Fruit fly (Drosophila melanogaster) whole organism, embryonic: ENCODE results near the gene stck.

ENCODE experiments used
- Antp ChIP-seq: fragments of 200-800 bp; sonication (Bioruptor generic); optimal IDR thresholded peaks from 3 replicates; lab custom pipeline; 2016; ENCODE audit warnings: missing biosample characterization, missing genetic modification characterization
- Asciz ChIP-seq: fragments of 200-800 bp; sonication (Bioruptor generic); optimal IDR thresholded peaks from 2 replicates; lab custom pipeline; 2017; ENCODE audit warnings: missing biosample characterization, mild to moderate bottlenecking, missing genetic modification characterization, missing genetic modification reagents
- Bgb ChIP-seq: fragments of 200-800 bp; sonication (Bioruptor generic); IDR thresholded peaks from 2 replicates; pipeline ENCODE4 v1.3.6; 2022; ENCODE audit warnings: missing biosample characterization, missing genetic modification characterization; ENCODE audit not compliant: partially characterized antibody
- CG10147 ChIP-seq: fragments of 200-800 bp; sonication (Bioruptor generic); optimal IDR thresholded peaks from 2 replicates; lab custom pipeline; 2019; ENCODE audit warnings: missing biosample characterization, mild to moderate bottlenecking, missing genetic modification characterization, moderate library complexity
- CG10267 ChIP-seq: fragments of 200-800 bp; sonication (Bioruptor generic); optimal IDR thresholded peaks from 2 replicates; lab custom pipeline; 2018; ENCODE audit warnings: missing biosample characterization, mild to moderate bottlenecking, missing genetic modification characterization, moderate library complexity
- CG10565 ChIP-seq: fragments of 200-800 bp; sonication (Bioruptor generic); optimal IDR thresholded peaks from 3 replicates; lab custom pipeline; 2016; ENCODE audit warnings: missing biosample characterization, mild to moderate bottlenecking, missing genetic modification characterization
- CG10654 ChIP-seq: fragments of 200-800 bp; sonication (Bioruptor generic); optimal IDR thresholded peaks from 2 replicates; lab custom pipeline; 2016; ENCODE audit warnings: missing biosample characterization, missing genetic modification characterization
- CG11093 ChIP-seq: fragments of 200-800 bp; sonication (Bioruptor generic); IDR thresholded peaks from 3 replicates; pipeline ENCODE4 v1.3.6; 2022; ENCODE audit warnings: missing biosample characterization, missing genetic modification characterization
- CG11247 ChIP-seq: fragments of 200-800 bp; sonication (Bioruptor generic); IDR thresholded peaks from 2 replicates; pipeline ENCODE4 v1.3.6; 2022; ENCODE audit warnings: missing biosample characterization, missing genetic modification characterization
- CG11560 ChIP-seq: fragments of 200-800 bp; sonication (Bioruptor generic); IDR thresholded peaks from 3 replicates; pipeline ENCODE4 v1.3.6; 2022; ENCODE audit warnings: missing biosample characterization, missing genetic modification characterization
- CG12659 ChIP-seq: fragments of 200-800 bp; sonication (Bioruptor generic); optimal IDR thresholded peaks from 3 replicates; lab custom pipeline; 2017; ENCODE audit warnings: mild to moderate bottlenecking, missing biosample characterization, missing genetic modification reagents, missing genetic modification characterization
- CG15011 ChIP-seq: fragments of 200-800 bp; sonication (Bioruptor generic); optimal IDR thresholded peaks from 3 replicates; lab custom pipeline; 2018; ENCODE audit warnings: missing biosample characterization, mild to moderate bottlenecking, missing genetic modification characterization
- CG15601 ChIP-seq: fragments of 200-800 bp; sonication (Bioruptor generic); optimal IDR thresholded peaks from 3 replicates; lab custom pipeline; 2019; ENCODE audit warnings: missing biosample characterization, mild to moderate bottlenecking, missing genetic modification characterization, moderate library complexity
- CG17359 ChIP-seq: fragments of 200-800 bp; sonication (Bioruptor generic); optimal IDR thresholded peaks from 3 replicates; lab custom pipeline; 2018; ENCODE audit warnings: missing biosample characterization, mild to moderate bottlenecking, missing genetic modification characterization, moderate library complexity
- CG17829 ChIP-seq: fragments of 200-800 bp; optimal IDR thresholded peaks from 2 replicates; lab custom pipeline; 2019; ENCODE audit warnings: missing biosample characterization, mild to moderate bottlenecking, missing genetic modification characterization, moderate library complexity
- CG1792 ChIP-seq: fragments of 200-800 bp; sonication (Bioruptor generic); optimal IDR thresholded peaks from 2 replicates; lab custom pipeline; 2016; ENCODE audit warnings: missing biosample characterization, missing genetic modification characterization
- CG30431 ChIP-seq: fragments of 200-800 bp; sonication (Bioruptor generic); optimal IDR thresholded peaks from 2 replicates; lab custom pipeline; 2017; ENCODE audit warnings: missing biosample characterization, missing genetic modification characterization
- CG32532 ChIP-seq: fragments of 200-800 bp; sonication (Bioruptor generic); IDR thresholded peaks from 2 replicates; pipeline ENCODE4 v1.3.6; 2022; ENCODE audit warnings: missing biosample characterization, missing genetic modification characterization
- CG43689 ChIP-seq: fragments of 200-800 bp; sonication (Bioruptor generic); IDR thresholded peaks from 2 replicates; pipeline ENCODE4 v1.3.6; 2022; ENCODE audit warnings: missing biosample characterization, missing genetic modification characterization
- CG6175 ChIP-seq: fragments of 200-800 bp; sonication (Bioruptor generic); IDR thresholded peaks from 3 replicates; pipeline ENCODE4 v1.3.6; 2022; ENCODE audit warnings: missing biosample characterization, missing genetic modification characterization
- CG6683 ChIP-seq: fragments of 200-800 bp; sonication (Bioruptor generic); optimal IDR thresholded peaks from 2 replicates; lab custom pipeline; 2017; ENCODE audit warnings: missing biosample characterization, mild to moderate bottlenecking, missing genetic modification characterization, missing genetic modification reagents
- CG7271 ChIP-seq: fragments of 200-800 bp; sonication (Bioruptor generic); optimal IDR thresholded peaks from 2 replicates; lab custom pipeline; 2018; ENCODE audit warnings: missing biosample characterization, mild to moderate bottlenecking, missing genetic modification characterization, moderate library complexity
- CG9609 ChIP-seq: fragments of 200-800 bp; sonication (Bioruptor generic); optimal IDR thresholded peaks from 3 replicates; lab custom pipeline; 2016; ENCODE audit warnings: missing biosample characterization, missing genetic modification characterization
- CG9876 ChIP-seq: fragments of 200-800 bp; sonication (Bioruptor generic); optimal IDR thresholded peaks from 2 replicates; lab custom pipeline; 2016; ENCODE audit warnings: missing biosample characterization, missing genetic modification characterization
- CTCF ChIP-seq: fragments of 200-800 bp; sonication (Bioruptor generic); optimal IDR thresholded peaks from 2 replicates; lab custom pipeline; 2017; ENCODE audit warnings: missing biosample characterization, mild to moderate bottlenecking, missing genetic modification characterization, moderate library complexity
- Dfd ChIP-seq, 2 experiments: fragments of >200 bp; optimal IDR thresholded peaks; 2 replicates each; lab custom pipeline; 2017; ENCODE audit warnings: missing biosample characterization in 2 of 2, missing genetic modification characterization in 2 of 2
- Drgx ChIP-seq: fragments of 200-800 bp; sonication (Bioruptor generic); IDR thresholded peaks from 2 replicates; pipeline ENCODE4 v1.3.6; 2022; ENCODE audit warnings: missing biosample characterization, missing genetic modification characterization
- Eip74EF ChIP-seq, 2 experiments: fragments of 200-800 bp in 1 of 2; fragments of >200 bp in 1 of 2; sonication (Bioruptor generic) in 1 of 2; optimal IDR thresholded peaks; 2 replicates each; lab custom pipeline; 2017 to 2019; ENCODE audit warnings: missing biosample characterization in 2 of 2, missing genetic modification characterization in 2 of 2, mild to moderate bottlenecking in 1 of 2, moderate library complexity in 1 of 2
- NK7.1 ChIP-seq: fragments of 200-800 bp; sonication (Bioruptor generic); optimal IDR thresholded peaks from 3 replicates; lab custom pipeline; 2016; ENCODE audit warnings: missing biosample characterization, missing genetic modification characterization
- Pdp1 ChIP-seq, 2 experiments: fragments of 200-800 bp; sonication (Bioruptor generic); optimal IDR thresholded peaks; 3 replicates each; lab custom pipeline; 2016; ENCODE audit warnings: missing biosample characterization in 2 of 2, missing genetic modification characterization in 2 of 2, mild to moderate bottlenecking in 1 of 2, moderate library complexity in 1 of 2
- Rx ChIP-seq: fragments of 200-800 bp; sonication (Bioruptor generic); IDR thresholded peaks from 2 replicates; pipeline ENCODE4 v1.3.6; 2022; ENCODE audit warnings: missing biosample characterization, missing genetic modification characterization
- ci ChIP-seq: fragments of 200-800 bp; sonication (Bioruptor generic); IDR thresholded peaks from 3 replicates; pipeline ENCODE4 v1.3.6; 2022; ENCODE audit warnings: missing biosample characterization, missing genetic modification characterization
- crol ChIP-seq: fragments of 200-800 bp; sonication (Bioruptor generic); IDR thresholded peaks from 2 replicates; pipeline ENCODE4 v1.3.6; 2022; ENCODE audit warnings: missing biosample characterization, missing genetic modification characterization
- dan ChIP-seq: fragments of 200-800 bp; sonication (Bioruptor generic); IDR thresholded peaks from 2 replicates; pipeline ENCODE4 v1.3.6; 2022; ENCODE audit warnings: missing biosample characterization, missing genetic modification characterization
- dpn ChIP-seq, 2 experiments: fragments of 200-800 bp; sonication (Bioruptor generic); optimal IDR thresholded peaks; 3 replicates each; lab custom pipeline; 2016; ENCODE audit warnings: missing biosample characterization in 2 of 2, missing genetic modification characterization in 2 of 2
- fd3F ChIP-seq: fragments of 200-800 bp; sonication (Bioruptor generic); optimal IDR thresholded peaks from 2 replicates; lab custom pipeline; 2018; ENCODE audit warnings: missing biosample characterization, mild to moderate bottlenecking, missing genetic modification characterization, moderate library complexity
- fd64A ChIP-seq: fragments of 200-800 bp; sonication (Bioruptor generic); optimal IDR thresholded peaks from 3 replicates; lab custom pipeline; 2018; ENCODE audit warnings: missing biosample characterization, mild to moderate bottlenecking, missing genetic modification characterization
- gcm ChIP-seq: fragments of 200-800 bp; sonication (Bioruptor generic); optimal IDR thresholded peaks from 2 replicates; lab custom pipeline; 2019; ENCODE audit warnings: missing biosample characterization, mild to moderate bottlenecking, missing genetic modification characterization, moderate library complexity
- grn ChIP-seq: fragments of 200-800 bp; sonication (Bioruptor generic); optimal IDR thresholded peaks from 3 replicates; lab custom pipeline; 2017; ENCODE audit warnings: missing biosample characterization, missing genetic modification characterization
- hkb ChIP-seq, 2 experiments: fragments of 200-800 bp in 1 of 2; fragments of >200 bp in 1 of 2; sonication (Bioruptor generic) in 1 of 2; IDR thresholded peaks in 1 of 2; optimal IDR thresholded peaks in 1 of 2; 2 replicates each; pipeline versions ENCODE4 v1.3.6 to Lab custom; 2017 to 2022; ENCODE audit warnings: missing biosample characterization in 1 of 2, missing genetic modification characterization in 1 of 2
- ind ChIP-seq: fragments of 200-800 bp; sonication (Bioruptor generic); optimal IDR thresholded peaks from 3 replicates; lab custom pipeline; 2016; ENCODE audit warnings: missing biosample characterization, missing genetic modification characterization
- kah ChIP-seq: fragments of 200-800 bp; sonication (Bioruptor generic); optimal IDR thresholded peaks from 2 replicates; lab custom pipeline; 2018; ENCODE audit warnings: missing biosample characterization, mild to moderate bottlenecking, missing genetic modification characterization
- nerfin-2 ChIP-seq: fragments of 200-800 bp; sonication (Bioruptor generic); IDR thresholded peaks from 2 replicates; pipeline ENCODE4 v1.3.6; 2022; ENCODE audit warnings: missing biosample characterization, missing genetic modification characterization; ENCODE audit not compliant: partially characterized antibody
- scrt ChIP-seq: fragments of 200-800 bp; sonication (Bioruptor generic); optimal IDR thresholded peaks from 2 replicates; lab custom pipeline; 2018; ENCODE audit warnings: missing biosample characterization, mild to moderate bottlenecking, missing genetic modification characterization, moderate library complexity
- slp2 ChIP-seq: fragments of 200-800 bp; sonication (Bioruptor generic); optimal IDR thresholded peaks from 2 replicates; lab custom pipeline; 2016; ENCODE audit warnings: missing biosample characterization, missing genetic modification characterization
- sr ChIP-seq: fragments of 200-800 bp; sonication (Bioruptor generic); IDR thresholded peaks from 3 replicates; pipeline ENCODE4 v1.3.6; 2022; ENCODE audit warnings: missing biosample characterization, missing genetic modification characterization
- stc ChIP-seq: fragments of 200-800 bp; sonication (Bioruptor generic); IDR thresholded peaks from 2 replicates; pipeline ENCODE4 v1.3.6; 2022; ENCODE audit warnings: missing biosample characterization, missing genetic modification characterization
- tup ChIP-seq: fragments of 200-800 bp; sonication (Bioruptor generic); optimal IDR thresholded peaks from 2 replicates; lab custom pipeline; 2016; ENCODE audit warnings: missing biosample characterization, mild to moderate bottlenecking, missing genetic modification characterization, moderate library complexity
- zen ChIP-seq: fragments of 200-800 bp; sonication (Bioruptor generic); optimal IDR thresholded peaks from 3 replicates; lab custom pipeline; 2018; ENCODE audit warnings: missing biosample characterization, mild to moderate bottlenecking, missing genetic modification characterization, moderate library complexity

stck gene

dm6 chr3R:8333768-8334470 is 22.9 kb upstream of the stck start, which contains the start of gene Poxm (continued):
- TF ChIP-seq NK7.1 (GFP tag; lab: Kevin White, UChicago) (no peak), CG10654 (GFP tag; lab: Kevin White, UChicago) (peak; percentile 87), fd64A (no peak), CG11560 (peak; percentile 83), CG30431 (GFP tag; lab: Kevin White, UChicago) (peak; percentile 90), CG15011 (GFP tag; lab: Kevin White, UChicago) (peak; percentile 84), CG32532 (GFP tag; lab: Robert Waterston, UW) (peak; percentile 66), nerfin-2 (no peak), CG17829 (tag; lab: Kevin White, UChicago) (peak; percentile 96), Bgb (no peak), grn (no peak), dan (GFP tag; lab: Robert Waterston, UW) (peak; percentile 81), fd3F (GFP tag; lab: Kevin White, UChicago) (peak; percentile 75), CG17359 (tag; lab: Kevin White, UChicago) (peak; percentile 88), stc (GFP tag; lab: Robert Waterston, UW) (peak; percentile 81), Rx (GFP tag; lab: Robert Waterston, UW) (peak; percentile 71), dpn (GFP tag; optimal IDR thresholded peaks at IDR 0.05; lab: Kevin White, UChicago) (peak; percentile 81 to 86), hkb (optimal IDR thresholded peaks at IDR 0.05; lab: Kevin White, UChicago) (no peak), hkb (GFP tag; IDR thresholded peaks at IDR 0.05; lab: Robert Waterston, UW) (peak; percentile 83), Dfd (GFP tag; optimal IDR thresholded peaks at IDR 0.05; lab: Kevin White, UChicago) (peak in 1 of 2 experiments; percentile 83), ci (GFP tag; lab: Robert Waterston, UW) (0 out of 3 replicates have a peak, but pooled peaks have one; percentile 28), CG1792 (GFP tag; lab: Kevin White, UChicago) (peak; percentile 18), zen (tag; lab: Kevin White, UChicago) (peak; percentile 91), CG7271 (tag; lab: Kevin White, UChicago) (no peak), CG43689 (GFP tag; lab: Robert Waterston, UW) (peak; percentile 26; the same call in 1 of the 2 replicates), slp2 (peak; percentile 64), ind (GFP tag; lab: Kevin White, UChicago) (peak; percentile 86), CTCF (GFP tag; lab: Kevin White, UChicago) (peak; percentile 1), Eip74EF (GFP tag; optimal IDR thresholded peaks at IDR 0.05; lab: Kevin White, UChicago) (peak in 1 of 2 experiments; percentile 89), CG10565 (GFP tag; lab: Kevin White, UChicago) (peak; percentile 33), CG12659 (GFP tag; lab: Kevin White, UChicago) (peak; percentile 92), CG6683 (GFP tag; lab: Kevin White, UChicago) (no peak), CG6175 (GFP tag; lab: Robert Waterston, UW) (peak; percentile 65; the same call in 2 of the 3 replicates), crol (GFP tag; lab: Robert Waterston, UW) (0 out of 2 replicates have a peak, but pooled peaks have one; percentile 26), CG9609 (GFP tag; lab: Kevin White, UChicago) (peak; percentile 7), Drgx (peak; percentile 92), CG10147 (GFP tag; lab: Kevin White, UChicago) (peak; percentile 85), CG10267 (tag; lab: Kevin White, UChicago) (peak; percentile 86), CG15601 (peak; percentile 89), sr (GFP tag; lab: Robert Waterston, UW) (peak; percentile 95), Pdp1 (GFP tag; optimal IDR thresholded peaks at IDR 0.05; lab: Kevin White, UChicago) (peak; percentile 76 to 77), CG11093 (GFP tag; lab: Robert Waterston, UW) (peak; percentile 92), gcm (GFP tag; lab: Kevin White, UChicago) (peak; percentile 86), CG11247 (peak; percentile 63), CG9876 (no peak), tup (GFP tag; lab: Kevin White, UChicago) (peak; percentile 60), kah (GFP tag; lab: Kevin White, UChicago) (peak; percentile 77), scrt (GFP tag; lab: Kevin White, UChicago) (peak; percentile 24), Asciz (peak; percentile 83), Antp (GFP tag; lab: Kevin White, UChicago) (peak; percentile 51)
